Worm (Caenorhabditis elegans): ENCODE results near the gene glt-3.

glt-3 gene

DNA sequence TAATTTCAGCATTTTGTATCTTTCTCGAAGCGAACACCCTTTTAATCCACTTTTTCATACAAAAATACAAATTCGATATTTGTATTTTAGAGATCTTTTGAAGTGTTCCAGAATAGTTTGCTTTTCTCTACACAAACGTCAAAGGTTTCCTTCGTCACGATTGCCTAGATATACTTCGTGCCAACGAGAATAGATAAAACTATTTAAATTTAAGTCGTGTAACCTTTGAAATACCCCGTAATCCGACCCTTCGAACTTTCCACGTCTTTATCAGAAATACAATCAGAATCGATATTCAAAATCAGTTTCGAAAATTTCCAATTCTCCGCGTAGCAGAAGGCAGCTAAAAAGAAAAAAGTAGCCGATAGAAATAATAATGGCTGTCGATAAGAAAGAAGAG, 39.7 kb upstream of the glt-3 start, which contains the start of gene ttbk-5 (continued):
- no peak for TF ChIP-seq F39B2.1 (GFP tag; IDR thresholded peaks at IDR 0.05)

DNA sequence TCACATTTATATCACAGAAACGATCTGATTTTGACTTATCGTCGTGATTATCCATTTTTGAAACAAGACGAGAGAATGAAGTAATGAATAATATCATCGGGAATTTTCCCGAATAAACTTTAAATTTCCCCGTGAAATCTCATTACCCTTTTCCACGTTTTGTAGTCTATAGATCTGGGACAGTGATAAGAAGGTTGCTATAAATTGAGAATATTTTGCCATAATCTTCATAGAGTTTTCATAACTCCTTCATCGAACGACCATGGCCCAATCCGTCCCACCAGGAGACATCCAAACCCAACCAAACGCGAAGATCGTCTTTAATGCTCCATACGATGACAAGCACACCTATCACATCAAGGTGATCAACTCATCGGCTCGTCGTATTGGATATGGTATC, 34.9 kb upstream of the glt-3 start, which contains the start of the genes C04G2.5 and msp-36:
Gene C04G2.5 (minus strand): TSS at position 101 of the 400 bp plus-strand sequence.
Gene msp-36 (plus strand): TSS at position 263 of the 400 bp plus-strand sequence.
- TF ChIP-seq ztf-6 (GFP tag; IDR thresholded peaks at IDR 0.05) (no peak), B0261.1 (tag; optimal IDR thresholded peaks at IDR 0.05) (no peak), B0336.3 (GFP tag; IDR thresholded peaks at IDR 0.05) (no peak), die-1 (tag; optimal IDR thresholded peaks at IDR 0.05) (no peak), ekl-4 (GFP tag; IDR thresholded peaks at IDR 0.05) (no peak), somi-1 (GFP tag; optimal IDR thresholded peaks at IDR 0.05) (no peak), F22D6.2 (tag; optimal IDR thresholded peaks at IDR 0.05) (no peak), unc-130 (GFP tag; optimal IDR thresholded peaks at IDR 0.05) (no peak)

DNA sequence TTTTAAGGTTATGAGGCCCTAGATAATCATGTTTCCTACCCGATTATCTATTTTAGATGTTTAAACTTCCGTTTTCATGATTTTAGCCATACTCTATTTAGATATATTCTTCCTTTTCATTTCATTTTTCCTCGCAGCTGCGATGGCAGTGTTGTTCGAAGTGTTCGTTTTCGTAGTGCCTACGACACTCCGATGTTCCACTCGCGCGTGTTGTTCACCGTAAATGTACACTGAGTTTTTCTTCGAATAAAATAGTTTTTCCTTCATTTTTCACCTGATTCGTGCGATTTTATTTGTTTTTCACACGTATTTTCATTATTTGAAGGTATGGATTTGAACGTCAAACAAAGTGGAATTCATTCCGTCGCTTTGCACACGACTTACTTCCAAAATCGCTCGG, 33.2 kb upstream of the glt-3 start, which contains the start of gene dis-3:
Gene dis-3 (plus strand): TSS at position 322 of the 400 bp plus-strand sequence.
- TF ChIP-seq attf-3 (GFP tag; conservative IDR thresholded peaks at IDR 0.05) (peak; percentile 88), rcor-1 (GFP tag; IDR thresholded peaks at IDR 0.05) (no peak)

DNA sequence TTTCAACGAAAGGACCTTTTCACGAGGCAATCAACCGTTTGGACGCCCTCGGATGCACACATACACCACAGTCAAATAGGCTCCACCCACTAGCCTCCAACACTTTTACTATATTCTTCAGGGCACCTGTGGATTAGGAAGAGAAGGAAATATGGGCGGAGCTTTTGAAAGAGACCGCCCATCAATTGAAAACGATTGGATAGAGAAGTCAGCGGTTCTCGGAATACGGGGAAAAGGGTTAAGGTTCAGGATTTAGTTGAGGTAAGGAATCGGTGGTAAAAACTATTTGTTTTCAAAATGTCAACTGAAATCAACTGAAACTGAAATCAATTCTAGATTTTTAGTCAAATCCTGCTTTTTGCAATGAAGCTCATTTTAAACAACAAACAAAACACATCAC, 19.6 kb upstream of the glt-3 start, which contains the start of gene egl-38:
Gene egl-38 (minus strand): TSS at position 101 of the 400 bp plus-strand sequence.
- no peak for TF ChIP-seq T26A5.8 (tag; optimal IDR thresholded peaks at IDR 0.05)
- no peak for TF ChIP-seq xnd-1 (tag; optimal IDR thresholded peaks at IDR 0.05)
- TF ChIP-seq nfya-2 (GFP tag; IDR thresholded peaks at IDR 0.05): no peak
- no peak for TF ChIP-seq tbx-9 (tag; optimal IDR thresholded peaks at IDR 0.05; ENCODE audit: borderline replicate concordance)
- no peak for TF ChIP-seq Y95B8A.8 (GFP tag; IDR thresholded peaks at IDR 0.05)
- no peak for TF ChIP-seq sdz-38 (tag; optimal IDR thresholded peaks at IDR 0.05)
- no peak for TF ChIP-seq ztf-6 (GFP tag; IDR thresholded peaks at IDR 0.05)
- TF ChIP-seq zfh-2 (GFP tag; conservative IDR thresholded peaks at IDR 0.05): no peak

DNA sequence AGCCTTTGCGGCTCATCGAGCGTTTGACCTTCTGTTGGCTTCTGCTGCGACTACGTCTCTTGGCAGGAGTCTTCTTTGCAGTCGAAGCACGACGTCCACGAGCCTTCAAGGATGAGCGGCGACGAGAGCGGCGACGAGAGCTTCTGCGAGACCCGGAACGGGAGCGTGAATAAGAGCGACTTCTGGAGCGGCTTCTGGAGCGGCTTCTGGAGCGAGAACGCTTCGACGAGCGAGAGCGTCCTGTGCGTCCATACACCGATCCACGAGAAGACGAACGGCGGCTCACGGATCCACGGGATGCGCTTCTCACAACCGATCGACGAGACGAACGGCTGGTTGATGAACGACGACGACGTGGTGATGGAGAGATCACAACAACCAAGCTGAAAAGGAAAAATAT, 19.2 kb upstream of the glt-3 start:
- peak; percentile 82; the same call in 1 of the 2 replicates for TF ChIP-seq egrh-3 (GFP tag; IDR thresholded peaks at IDR 0.05)
- TF ChIP-seq nfyb-1 (GFP tag; IDR thresholded peaks at IDR 0.05): no peak
- peak; percentile 87 for TF ChIP-seq zfh-2 (GFP tag; conservative IDR thresholded peaks at IDR 0.05)

DNA sequence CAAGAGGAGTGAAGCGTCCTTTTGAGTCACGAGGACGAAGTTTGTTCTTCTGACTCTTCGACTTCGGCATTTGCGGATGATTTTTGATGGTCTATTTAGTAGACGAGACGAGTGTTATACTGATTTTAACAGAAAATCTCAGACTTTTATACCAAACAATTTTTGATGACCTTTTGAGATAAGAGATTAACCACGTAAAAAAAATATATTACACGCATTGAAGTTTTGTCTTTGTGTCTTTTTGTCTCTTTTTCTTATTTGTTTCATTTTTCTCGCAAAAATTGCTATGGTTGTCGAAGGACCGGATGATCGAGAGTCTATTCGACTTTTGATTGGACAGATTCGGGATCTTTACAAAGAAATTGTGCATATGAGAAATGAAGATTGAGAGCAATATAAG, 18.6 kb upstream of the glt-3 start, which contains the start of gene spch-1:
Gene spch-1 (minus strand): TSS at position 101 of the 400 bp plus-strand sequence.
- no peak for TF ChIP-seq lir-1 (GFP tag; conservative IDR thresholded peaks at IDR 0.05)

DNA sequence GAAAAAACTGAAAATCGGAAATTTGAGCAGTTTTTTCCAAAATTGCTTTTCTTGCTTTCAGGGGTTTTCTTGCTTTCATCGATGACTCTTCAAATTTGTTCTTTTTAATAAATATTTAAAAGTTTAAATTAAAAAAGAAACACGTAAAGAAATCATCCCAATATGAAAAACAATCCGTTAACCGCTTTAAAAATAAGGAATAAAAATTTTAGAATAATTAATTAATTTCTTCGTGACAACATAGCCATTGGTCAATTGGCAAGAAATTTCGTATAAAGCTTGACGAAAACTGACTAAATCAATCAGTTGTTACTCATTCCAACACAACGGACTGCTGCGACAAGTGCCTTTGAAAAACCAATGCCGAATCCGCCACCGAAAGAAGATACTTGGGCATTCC, 17.5 kb upstream of the glt-3 start, which contains the start of gene nsph-3.2:
Gene nsph-3.2 (plus strand): TSS at position 301 of the 400 bp plus-strand sequence.
- TF ChIP-seq let-526 (GFP tag; IDR thresholded peaks at IDR 0.05) (no peak), dpff-1 (tag; optimal IDR thresholded peaks at IDR 0.05) (no peak), unc-130 (GFP tag; optimal IDR thresholded peaks at IDR 0.05) (no peak), tbx-9 (tag; optimal IDR thresholded peaks at IDR 0.05; ENCODE audit: borderline replicate concordance) (no peak), sptf-2 (GFP tag; optimal IDR thresholded peaks at IDR 0.05) (no peak)

DNA sequence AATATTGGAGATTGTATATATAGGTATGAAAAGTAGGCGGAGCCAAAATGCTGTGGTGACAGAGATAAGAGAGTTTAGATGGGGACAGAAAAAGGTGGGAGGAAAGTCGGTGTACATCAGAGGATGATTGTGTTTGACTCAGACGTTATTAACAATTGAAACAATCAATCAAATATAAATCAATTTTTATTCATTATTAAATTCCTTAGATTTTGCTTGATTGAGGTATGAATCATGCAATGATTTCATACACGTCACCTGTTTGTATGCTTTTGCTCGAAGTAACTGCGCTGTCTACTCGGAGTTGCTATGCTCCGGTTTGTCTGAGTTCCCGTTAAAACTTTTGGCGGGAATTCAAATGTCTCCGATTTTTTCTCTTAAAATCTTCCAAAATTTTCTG, 14.9 kb upstream of the glt-3 start, which contains the start of gene C04G2.10:
Gene C04G2.10 (plus strand): TSS at position 301 of the 400 bp plus-strand sequence.
- TF ChIP-seq rec-8 (tag; optimal IDR thresholded peaks at IDR 0.05): no peak
- no peak for TF ChIP-seq Y53G8AR.9 (GFP tag; conservative IDR thresholded peaks at IDR 0.05)
- no peak for TF ChIP-seq hrde-1 (tag; optimal IDR thresholded peaks at IDR 0.05; ENCODE audit: borderline replicate concordance)
- no peak for TF ChIP-seq akir-1 (GFP tag; optimal IDR thresholded peaks at IDR 0.05)
- no peak for TF ChIP-seq efl-1 (GFP tag; optimal IDR thresholded peaks at IDR 0.05)
- TF ChIP-seq ceh-79 (tag; optimal IDR thresholded peaks at IDR 0.05): no peak
- TF ChIP-seq nfya-1 (tag; optimal IDR thresholded peaks at IDR 0.05; ENCODE audit: borderline replicate concordance, insufficient read depth): no peak
- TF ChIP-seq dpff-1 (tag; optimal IDR thresholded peaks at IDR 0.05): no peak
- TF ChIP-seq ztf-18 (tag; optimal IDR thresholded peaks at IDR 0.05): no peak
- no peak for TF ChIP-seq lin-54 (GFP tag; optimal IDR thresholded peaks at IDR 0.05)
- TF ChIP-seq lsl-1 (GFP tag; optimal IDR thresholded peaks at IDR 0.05): no peak
- TF ChIP-seq tlf-1 (GFP tag; optimal IDR thresholded peaks at IDR 0.05): no peak
